Fruit fly (Drosophila melanogaster) whole organism, embryonic: ENCODE results near the gene Adsl.
A peak's percentile ranks its signal among the peaks of the same experiment; 100 is the strongest.

Source experiments
- ATbp ChIP-seq: fragments of 200-800 bp; sonication (Bioruptor generic); optimal IDR thresholded peaks from 2 replicates; lab custom pipeline; 2017; ENCODE audit warnings: missing biosample characterization, mild to moderate bottlenecking, missing genetic modification characterization, missing genetic modification reagents
- Abd-B ChIP-seq: fragments of 200-800 bp; sonication (Bioruptor generic); optimal IDR thresholded peaks from 2 replicates; lab custom pipeline; 2018; ENCODE audit warnings: missing biosample characterization, mild to moderate bottlenecking, missing genetic modification characterization, moderate library complexity
- BtbVII ChIP-seq: fragments of 200-800 bp; sonication (Bioruptor generic); optimal IDR thresholded peaks from 3 replicates; lab custom pipeline; 2017; ENCODE audit warnings: missing biosample characterization, mild to moderate bottlenecking, missing genetic modification characterization
- CG10267 ChIP-seq: fragments of 200-800 bp; sonication (Bioruptor generic); optimal IDR thresholded peaks from 2 replicates; lab custom pipeline; 2018; ENCODE audit warnings: missing biosample characterization, mild to moderate bottlenecking, missing genetic modification characterization, moderate library complexity
- CG10462 ChIP-seq: fragments of 200-800 bp; sonication (Bioruptor generic); optimal IDR thresholded peaks from 2 replicates; lab custom pipeline; 2016; ENCODE audit warnings: missing biosample characterization, missing genetic modification characterization
- CG10565 ChIP-seq: fragments of 200-800 bp; sonication (Bioruptor generic); optimal IDR thresholded peaks from 3 replicates; lab custom pipeline; 2016; ENCODE audit warnings: missing biosample characterization, mild to moderate bottlenecking, missing genetic modification characterization
- CG15011 ChIP-seq: fragments of 200-800 bp; sonication (Bioruptor generic); optimal IDR thresholded peaks from 3 replicates; lab custom pipeline; 2018; ENCODE audit warnings: missing biosample characterization, mild to moderate bottlenecking, missing genetic modification characterization
- CG1602 ChIP-seq: fragments of 200-800 bp; sonication (Bioruptor generic); optimal IDR thresholded peaks from 3 replicates; lab custom pipeline; 2016; ENCODE audit warnings: missing biosample characterization, missing genetic modification characterization
- CG16779 ChIP-seq: fragments of 200-800 bp; sonication (Bioruptor generic); IDR thresholded peaks from 2 replicates; pipeline ENCODE4 v1.3.6; 2022; ENCODE audit warnings: missing biosample characterization, missing genetic modification characterization
- CG16863 ChIP-seq: fragments of 200-800 bp; sonication (Bioruptor generic); optimal IDR thresholded peaks from 3 replicates; lab custom pipeline; 2016; ENCODE audit warnings: missing biosample characterization, missing genetic modification characterization
- CG18262 ChIP-seq: fragments of 200-800 bp; optimal IDR thresholded peaks from 3 replicates; lab custom pipeline; 2019; ENCODE audit warnings: missing biosample characterization, mild to moderate bottlenecking, missing genetic modification characterization, moderate library complexity
- CG18599 ChIP-seq: fragments of 200-800 bp; sonication (Bioruptor generic); optimal IDR thresholded peaks from 3 replicates; lab custom pipeline; 2017; ENCODE audit warnings: missing biosample characterization, missing genetic modification characterization, mild to moderate bottlenecking, moderate library complexity, missing genetic modification reagents
- CG3726 ChIP-seq: fragments of 200-800 bp; sonication (Bioruptor generic); IDR thresholded peaks from 3 replicates; pipeline ENCODE4, ENCODE4 v1.3.6; 2022; ENCODE audit warnings: missing biosample characterization, missing genetic modification characterization
- CG4282 ChIP-seq: fragments of 200-800 bp; sonication (Bioruptor generic); optimal IDR thresholded peaks from 2 replicates; lab custom pipeline; 2016; ENCODE audit warnings: missing biosample characterization, missing genetic modification characterization
- CG5245 ChIP-seq: fragments of 200-800 bp; sonication (Bioruptor generic); optimal IDR thresholded peaks from 3 replicates; lab custom pipeline; 2016; ENCODE audit warnings: missing biosample characterization, missing genetic modification characterization
- CG5953 ChIP-seq: fragments of 200-800 bp; sonication (Bioruptor generic); IDR thresholded peaks from 2 replicates; pipeline ENCODE4 v1.3.6; 2022; ENCODE audit warnings: missing biosample characterization, missing genetic modification characterization
- CG6689 ChIP-seq: fragments of 200-800 bp; sonication (Bioruptor generic); IDR thresholded peaks from 2 replicates; pipeline ENCODE4 v1.3.6; 2022; ENCODE audit warnings: missing biosample characterization, missing genetic modification characterization
- CG7357 ChIP-seq: fragments of 200-800 bp; sonication (Bioruptor generic); IDR thresholded peaks from 3 replicates; pipeline ENCODE4 v1.3.6; 2022; ENCODE audit warnings: missing biosample characterization, missing genetic modification characterization
- CG7786 ChIP-seq: fragments of 200-800 bp; sonication (Bioruptor generic); optimal IDR thresholded peaks from 2 replicates; lab custom pipeline; 2016; ENCODE audit warnings: missing biosample characterization, missing genetic modification characterization
- CG7963 ChIP-seq: fragments of 200-800 bp; sonication (Bioruptor generic); IDR thresholded peaks from 3 replicates; pipeline ENCODE4 v1.3.6; 2022; ENCODE audit warnings: missing biosample characterization, missing genetic modification characterization; ENCODE audit not compliant: partially characterized antibody
- CG9437 ChIP-seq: fragments of 200-800 bp; sonication (Bioruptor generic); optimal IDR thresholded peaks from 2 replicates; lab custom pipeline; 2018; ENCODE audit warnings: missing biosample characterization, mild to moderate bottlenecking, missing genetic modification characterization
- CG9876 ChIP-seq: fragments of 200-800 bp; sonication (Bioruptor generic); optimal IDR thresholded peaks from 2 replicates; lab custom pipeline; 2016; ENCODE audit warnings: missing biosample characterization, missing genetic modification characterization
- Dip2 ChIP-seq: fragments of 200-800 bp; sonication (Bioruptor generic); IDR thresholded peaks from 2 replicates; pipeline ENCODE4 v1.3.6; 2022; ENCODE audit warnings: missing biosample characterization, missing genetic modification characterization
- Doc2 ChIP-seq: fragments of 200-800 bp; sonication (Bioruptor generic); IDR thresholded peaks from 2 replicates; pipeline ENCODE4 v1.3.6; 2022; ENCODE audit warnings: missing biosample characterization, missing genetic modification characterization
- Hr39 ChIP-seq: fragments of >200 bp; optimal IDR thresholded peaks from 2 replicates; lab custom pipeline; 2017
- Jarid2 ChIP-seq: fragments of 200-800 bp; sonication (Bioruptor generic); optimal IDR thresholded peaks from 3 replicates; lab custom pipeline; 2017; ENCODE audit warnings: mild to moderate bottlenecking, missing biosample characterization, missing genetic modification reagents, missing genetic modification characterization
- Kr ChIP-seq: fragments of 200-800 bp; sonication (Bioruptor generic); optimal IDR thresholded peaks from 2 replicates; lab custom pipeline; 2017; ENCODE audit warnings: missing biosample characterization, mild to moderate bottlenecking, missing genetic modification characterization
- MBD-R2 ChIP-seq: fragments of 200-800 bp; sonication (Bioruptor generic); IDR thresholded peaks from 2 replicates; pipeline ENCODE4 v1.3.6; 2022; ENCODE audit warnings: missing biosample characterization, missing genetic modification characterization
- Spps ChIP-seq: fragments of 200-800 bp; sonication (Bioruptor generic); optimal IDR thresholded peaks from 2 replicates; lab custom pipeline; 2018; ENCODE audit warnings: missing biosample characterization, mild to moderate bottlenecking, missing genetic modification characterization
- Sry-β ChIP-seq: fragments of 200-800 bp; sonication (Bioruptor generic); optimal IDR thresholded peaks from 2 replicates; lab custom pipeline; 2018; ENCODE audit warnings: missing biosample characterization, mild to moderate bottlenecking, missing genetic modification characterization, moderate library complexity
- Trl ChIP-seq, 3 experiments: fragments of >200 bp in 2 of 3; fragments of 200-800 bp in 1 of 3; sonication (Bioruptor generic) in 1 of 3; optimal IDR thresholded peaks; 2 replicates in 1 of 3; 3 replicates in 2 of 3; lab custom pipeline; 2016 to 2017; ENCODE audit warnings: missing biosample characterization in 1 of 3, missing genetic modification characterization in 1 of 3
- ac ChIP-seq: fragments of 200-800 bp; sonication (Bioruptor generic); optimal IDR thresholded peaks from 3 replicates; lab custom pipeline; 2017; ENCODE audit warnings: missing biosample characterization, mild to moderate bottlenecking, missing genetic modification characterization
- bbx ChIP-seq: fragments of 200-800 bp; sonication (Bioruptor generic); IDR thresholded peaks from 2 replicates; pipeline ENCODE4 v1.3.6; 2022; ENCODE audit warnings: missing biosample characterization, missing genetic modification characterization; ENCODE audit not compliant: partially characterized antibody
- cato ChIP-seq: fragments of 200-800 bp; sonication (Bioruptor generic); optimal IDR thresholded peaks from 2 replicates; lab custom pipeline; 2016; ENCODE audit warnings: missing biosample characterization, missing genetic modification characterization, borderline replicate concordance
- chn ChIP-seq: fragments of 200-800 bp; sonication (Bioruptor generic); optimal IDR thresholded peaks from 2 replicates; lab custom pipeline; 2016; ENCODE audit warnings: missing biosample characterization, missing genetic modification characterization
- crol ChIP-seq: fragments of 200-800 bp; sonication (Bioruptor generic); IDR thresholded peaks from 2 replicates; pipeline ENCODE4 v1.3.6; 2022; ENCODE audit warnings: missing biosample characterization, missing genetic modification characterization
- dimm ChIP-seq: fragments of 200-800 bp; sonication (Bioruptor generic); IDR thresholded peaks from 2 replicates; pipeline ENCODE4 v1.3.6; 2022; ENCODE audit warnings: missing biosample characterization, missing genetic modification characterization
- fru ChIP-seq: fragments of >200 bp; optimal IDR thresholded peaks from 2 replicates; lab custom pipeline; 2017
- gce ChIP-seq: fragments of 200-800 bp; sonication (Bioruptor generic); IDR thresholded peaks from 3 replicates; pipeline ENCODE4 v1.3.6; 2022; ENCODE audit warnings: missing biosample characterization, missing genetic modification characterization
- gem ChIP-seq: fragments of 200-800 bp; sonication (Bioruptor generic); optimal IDR thresholded peaks from 2 replicates; lab custom pipeline; 2019; ENCODE audit warnings: missing biosample characterization, mild to moderate bottlenecking, missing genetic modification characterization, moderate library complexity
- hb ChIP-seq: fragments of 200-800 bp; sonication (Bioruptor generic); IDR thresholded peaks from 3 replicates; pipeline ENCODE4 v1.3.6; 2022; ENCODE audit warnings: missing biosample characterization, missing genetic modification characterization; ENCODE audit not compliant: partially characterized antibody
- mam ChIP-seq: fragments of 200-800 bp; sonication (Bioruptor generic); optimal IDR thresholded peaks from 3 replicates; lab custom pipeline; 2016; ENCODE audit warnings: missing biosample characterization, missing genetic modification characterization
- pros ChIP-seq: fragments of 200-800 bp; sonication (Bioruptor generic); optimal IDR thresholded peaks from 3 replicates; lab custom pipeline; 2019; ENCODE audit warnings: missing biosample characterization, mild to moderate bottlenecking, missing genetic modification characterization, moderate library complexity
- sd ChIP-seq: fragments of 200-800 bp; sonication (Bioruptor generic); optimal IDR thresholded peaks from 3 replicates; lab custom pipeline; 2018; ENCODE audit warnings: missing biosample characterization, mild to moderate bottlenecking, missing genetic modification characterization, moderate library complexity
- slp2 ChIP-seq: fragments of 200-800 bp; sonication (Bioruptor generic); optimal IDR thresholded peaks from 2 replicates; lab custom pipeline; 2016; ENCODE audit warnings: missing biosample characterization, missing genetic modification characterization
- ssp ChIP-seq: fragments of 200-800 bp; sonication (Bioruptor generic); IDR thresholded peaks from 2 replicates; pipeline ENCODE4 v1.3.6; 2022; ENCODE audit warnings: missing biosample characterization, missing genetic modification characterization
- tll ChIP-seq, 2 experiments: fragments of 200-800 bp in 1 of 2; fragments of >200 bp in 1 of 2; sonication (Bioruptor generic) in 1 of 2; optimal IDR thresholded peaks; 2 replicates each; lab custom pipeline; 2017 to 2019; ENCODE audit warnings: missing biosample characterization in 2 of 2, missing genetic modification characterization in 2 of 2, mild to moderate bottlenecking in 1 of 2, moderate library complexity in 1 of 2
- trh ChIP-seq: fragments of 200-800 bp; sonication (Bioruptor generic); optimal IDR thresholded peaks from 2 replicates; lab custom pipeline; 2016; ENCODE audit warnings: missing biosample characterization, missing genetic modification characterization
- tx ChIP-seq: fragments of 200-800 bp; sonication (Bioruptor generic); optimal IDR thresholded peaks from 2 replicates; lab custom pipeline; 2016; ENCODE audit warnings: missing biosample characterization, missing genetic modification characterization
- wek ChIP-seq: fragments of 200-800 bp; sonication (Bioruptor generic); optimal IDR thresholded peaks from 3 replicates; lab custom pipeline; 2018; ENCODE audit warnings: missing biosample characterization, mild to moderate bottlenecking, missing genetic modification characterization, moderate library complexity

Gene Adsl

dm6 chr3R:17052465-17053149 lies 31.7 kb upstream of the Adsl start (continued):
- TF ChIP-seq BtbVII (GFP tag; lab: Kevin White, UChicago) = no peak
- TF ChIP-seq CG3726 (GFP tag; lab: Robert Waterston, UW) = no peak
- peak; percentile 75 for TF ChIP-seq gem (tag; lab: Kevin White, UChicago)
- no peak for TF ChIP-seq Sry-β (GFP tag; lab: Kevin White, UChicago)
- TF ChIP-seq CG7786 = peak; percentile 31
- no peak for TF ChIP-seq wek (GFP tag; lab: Kevin White, UChicago)
- TF ChIP-seq crol (GFP tag; lab: Robert Waterston, UW) = no peak
- peak; percentile 29 for TF ChIP-seq chn (GFP tag; lab: Kevin White, UChicago)
- TF ChIP-seq CG1602 (GFP tag; lab: Kevin White, UChicago) = peak; percentile 52
- peak; percentile 0 for TF ChIP-seq CG15011
- TF ChIP-seq sd = no peak
- TF ChIP-seq Jarid2 = no peak
- peak; percentile 78 for TF ChIP-seq ac (GFP tag; lab: Kevin White, UChicago)
- no peak for TF ChIP-seq CG18599 (GFP tag; lab: Kevin White, UChicago)
- no peak; the same call in 1 of the 2 replicates for TF ChIP-seq MBD-R2
- TF ChIP-seq CG7357 = no peak
- 0 out of 2 replicates have a peak, but pooled peaks have one; percentile 33 for TF ChIP-seq CG6689 (GFP tag; lab: Robert Waterston, UW)
- TF ChIP-seq slp2 (GFP tag; lab: Kevin White, UChicago) = no peak
- peak; percentile 23 for TF ChIP-seq Abd-B
- TF ChIP-seq Hr39 = no peak
- peak; percentile 87 for TF ChIP-seq CG18262
- no peak for TF ChIP-seq Doc2 (GFP tag; lab: Robert Waterston, UW)
- TF ChIP-seq CG4282 (GFP tag; lab: Kevin White, UChicago) = no peak
- TF ChIP-seq bbx = no peak
- TF ChIP-seq ATbp (GFP tag; lab: Kevin White, UChicago) = no peak
- no peak for TF ChIP-seq tx (GFP tag; lab: Kevin White, UChicago)
- no peak for TF ChIP-seq tll (GFP tag; optimal IDR thresholded peaks at IDR 0.05; lab: Kevin White, UChicago)
- TF ChIP-seq fru (lab: Kevin White, UChicago) = no peak
- peak; percentile 5 for TF ChIP-seq Kr (GFP tag; lab: Kevin White, UChicago)
- no peak for TF ChIP-seq CG16779 (GFP tag; lab: Robert Waterston, UW)
- no peak for TF ChIP-seq CG10462 (GFP tag; lab: Kevin White, UChicago)
- no peak for TF ChIP-seq mam (GFP tag; lab: Kevin White, UChicago)
- TF ChIP-seq Spps (tag; lab: Kevin White, UChicago) = peak; percentile 36
- peak; percentile 18 for TF ChIP-seq cato (GFP tag; lab: Kevin White, UChicago)
- TF ChIP-seq dimm = no peak
- TF ChIP-seq trh (GFP tag; lab: Kevin White, UChicago) = no peak
- no peak for TF ChIP-seq CG5953 (GFP tag; lab: Robert Waterston, UW)
- no peak for TF ChIP-seq CG10565 (GFP tag; lab: Kevin White, UChicago)
- no peak for TF ChIP-seq CG9437
- TF ChIP-seq CG7963 (GFP tag; lab: Robert Waterston, UW) = no peak
- TF ChIP-seq CG5245 (GFP tag; lab: Kevin White, UChicago) = peak; percentile 28
- 0 out of 2 replicates have a peak, but pooled peaks have one; percentile 15 for TF ChIP-seq ssp
- TF ChIP-seq hb (GFP tag; lab: Robert Waterston, UW) = no peak
- no peak for TF ChIP-seq pros (GFP tag; lab: Kevin White, UChicago)
- TF ChIP-seq CG16863 (GFP tag; lab: Kevin White, UChicago) = no peak
- no peak for TF ChIP-seq Dip2 (GFP tag; lab: Robert Waterston, UW)
- no peak for TF ChIP-seq CG9876 (GFP tag; lab: Kevin White, UChicago)
- no peak for TF ChIP-seq gce (GFP tag; lab: Robert Waterston, UW)
- no peak for TF ChIP-seq CG10267
- TF ChIP-seq Trl (optimal IDR thresholded peaks at IDR 0.05; lab: Kevin White, UChicago) = no peak
- TF ChIP-seq Trl (GFP tag; optimal IDR thresholded peaks at IDR 0.05; lab: Kevin White, UChicago) = no peak
